Worm (Caenorhabditis elegans) whole organism, L2 larva: ENCODE results near the gene Y54G11A.19.

Source experiments
- C34F6.9 ChIP-seq: fragments of 150-350 bp; optimal IDR thresholded peaks from 2 replicates; lab custom pipeline; 2014; ENCODE audit warnings: missing biosample characterization, missing genetic modification characterization
- F13H6.1 ChIP-seq: sonication (generic microtip); optimal IDR thresholded peaks from 2 replicates; lab custom pipeline; 2016; ENCODE audit warnings: missing genetic modification characterization, missing compliant biosample characterization
- R02D3.7 ChIP-seq: fragments of 150-350 bp; optimal IDR thresholded peaks from 2 replicates; lab custom pipeline; 2014; ENCODE audit warnings: missing biosample characterization, missing genetic modification characterization
- Y55F3AM.14 ChIP-seq: fragments of 200-800 bp; sonication (Bioruptor generic); optimal IDR thresholded peaks from 2 replicates; lab custom pipeline; 2018; ENCODE audit warnings: mild to moderate bottlenecking, missing genetic modification characterization, missing compliant biosample characterization
- ZK546.5 ChIP-seq: sonication (generic microtip); optimal IDR thresholded peaks from 2 replicates; lab custom pipeline; 2017; ENCODE audit warnings: missing biosample characterization, missing genetic modification characterization
- alr-1 ChIP-seq: fragments of 150-350 bp; optimal IDR thresholded peaks from 2 replicates; lab custom pipeline; 2014; ENCODE audit warnings: missing biosample characterization, missing genetic modification characterization
- aly-2 ChIP-seq: fragments of 150-350 bp; optimal IDR thresholded peaks from 2 replicates; lab custom pipeline; 2014; ENCODE audit warnings: missing biosample characterization, missing genetic modification characterization
- ama-1 ChIP-seq: fragments of 150-350 bp; optimal IDR thresholded peaks from 2 replicates; lab custom pipeline; 2018; ENCODE audit warnings: inconsistent platforms
- blmp-1 ChIP-seq: sonication (generic microtip); optimal IDR thresholded peaks from 2 replicates; lab custom pipeline; 2017; ENCODE audit warnings: missing genetic modification characterization, mild to moderate bottlenecking, missing compliant biosample characterization, antibody characterized with exemption, moderate library complexity; ENCODE audit not compliant: insufficient read depth
- ceh-16 ChIP-seq: fragments of 150-350 bp; optimal IDR thresholded peaks from 2 replicates; lab custom pipeline; 2014; ENCODE audit warnings: missing biosample characterization, missing genetic modification characterization
- ceh-82 ChIP-seq: fragments of 150-350 bp; optimal IDR thresholded peaks from 2 replicates; lab custom pipeline; 2014; ENCODE audit warnings: missing biosample characterization, missing genetic modification characterization
- crh-2 ChIP-seq: sonication (generic microtip); optimal IDR thresholded peaks from 2 replicates; lab custom pipeline; 2017; ENCODE audit warnings: missing biosample characterization, missing genetic modification characterization
- dmd-4 ChIP-seq: sonication (generic microtip); optimal IDR thresholded peaks from 2 replicates; lab custom pipeline; 2017; ENCODE audit warnings: missing biosample characterization, missing genetic modification characterization
- egl-27 ChIP-seq: sonication (generic microtip); optimal IDR thresholded peaks from 3 replicates; lab custom pipeline; 2017; ENCODE audit warnings: missing biosample characterization, missing genetic modification reagents, missing genetic modification characterization
- elt-1 ChIP-seq: fragments of 150-350 bp; optimal IDR thresholded peaks from 2 replicates; lab custom pipeline; 2014; ENCODE audit warnings: missing biosample characterization, missing genetic modification characterization
- elt-3 ChIP-seq: sonication (generic microtip); optimal IDR thresholded peaks from 2 replicates; lab custom pipeline; 2017; ENCODE audit warnings: missing biosample characterization, missing genetic modification characterization
- fos-1 ChIP-seq: fragments of 150-350 bp; optimal IDR thresholded peaks from 2 replicates; lab custom pipeline; 2014; ENCODE audit warnings: missing biosample characterization, missing genetic modification characterization
- gmeb-1 ChIP-seq: fragments of 150-350 bp; optimal IDR thresholded peaks from 2 replicates; lab custom pipeline; 2014; ENCODE audit warnings: missing biosample characterization, missing genetic modification characterization
- lin-11 ChIP-seq: fragments of 150-350 bp; sonication (generic microtip); optimal IDR thresholded peaks from 2 replicates; lab custom pipeline; 2014; ENCODE audit warnings: missing biosample characterization, missing genetic modification characterization, inconsistent platforms, mixed read lengths
- lin-13 ChIP-seq: fragments of 150-350 bp; optimal IDR thresholded peaks from 2 replicates; lab custom pipeline; 2014; ENCODE audit warnings: missing biosample characterization, missing genetic modification reagents, missing genetic modification characterization
- lin-39 ChIP-seq: fragments of 150-350 bp; optimal IDR thresholded peaks from 2 replicates; lab custom pipeline; 2014; ENCODE audit warnings: missing biosample characterization, missing genetic modification reagents, missing genetic modification characterization
- lsy-2 ChIP-seq, 2 experiments: fragments of 150-350 bp in 1 of 2; sonication (generic microtip) in 1 of 2; optimal IDR thresholded peaks; 2 replicates each; lab custom pipeline; 2014 to 2017; ENCODE audit warnings: missing biosample characterization in 2 of 2, missing genetic modification characterization in 2 of 2
- mab-5 ChIP-seq: fragments of 150-350 bp; optimal IDR thresholded peaks from 2 replicates; lab custom pipeline; 2014; ENCODE audit warnings: missing biosample characterization, missing genetic modification characterization
- mbf-1 ChIP-seq: sonication (generic microtip); optimal IDR thresholded peaks from 2 replicates; lab custom pipeline; 2017; ENCODE audit warnings: missing biosample characterization, missing genetic modification characterization
- mdl-1 ChIP-seq, 2 experiments: fragments of 150-350 bp in 1 of 2; sonication (generic microtip) in 1 of 2; optimal IDR thresholded peaks; 2 replicates each; lab custom pipeline; 2017; ENCODE audit warnings: missing biosample characterization in 2 of 2, missing genetic modification characterization in 2 of 2
- nhr-10 ChIP-seq: sonication (generic microtip); optimal IDR thresholded peaks from 2 replicates; lab custom pipeline; 2017; ENCODE audit warnings: missing biosample characterization, missing genetic modification characterization
- nhr-11 ChIP-seq: fragments of 150-350 bp; optimal IDR thresholded peaks from 2 replicates; lab custom pipeline; 2014; ENCODE audit warnings: missing biosample characterization, missing genetic modification characterization
- nhr-12 ChIP-seq: fragments of 150-350 bp; optimal IDR thresholded peaks from 2 replicates; lab custom pipeline; 2014; ENCODE audit warnings: missing biosample characterization, missing genetic modification characterization
- nhr-129 ChIP-seq: fragments of 150-350 bp; optimal IDR thresholded peaks from 2 replicates; lab custom pipeline; 2014; ENCODE audit warnings: missing biosample characterization, missing genetic modification characterization
- nhr-21 ChIP-seq: fragments of 150-350 bp; optimal IDR thresholded peaks from 2 replicates; lab custom pipeline; 2014; ENCODE audit warnings: missing biosample characterization, missing genetic modification characterization
- nhr-23 ChIP-seq: fragments of 150-350 bp; optimal IDR thresholded peaks from 2 replicates; lab custom pipeline; 2014; ENCODE audit warnings: missing biosample characterization, missing genetic modification reagents, missing genetic modification characterization
- nhr-237 ChIP-seq: fragments of 150-350 bp; optimal IDR thresholded peaks from 2 replicates; lab custom pipeline; 2014; ENCODE audit warnings: missing biosample characterization, missing genetic modification characterization
- nhr-25 ChIP-seq: fragments of 150-350 bp; sonication (generic microtip); optimal IDR thresholded peaks from 3 replicates; lab custom pipeline; 2014; ENCODE audit warnings: missing biosample characterization, missing genetic modification characterization
- nhr-6 ChIP-seq: fragments of 150-350 bp; optimal IDR thresholded peaks from 2 replicates; lab custom pipeline; 2014; ENCODE audit warnings: missing biosample characterization, missing genetic modification characterization
- nhr-77 ChIP-seq: fragments of 150-350 bp; optimal IDR thresholded peaks from 2 replicates; lab custom pipeline; 2014; ENCODE audit warnings: missing biosample characterization, missing genetic modification characterization
- peb-1 ChIP-seq: fragments of 150-350 bp; optimal IDR thresholded peaks from 2 replicates; lab custom pipeline; 2014; ENCODE audit warnings: missing biosample characterization, missing genetic modification characterization
- sem-4 ChIP-seq: fragments of 150-350 bp; optimal IDR thresholded peaks from 2 replicates; lab custom pipeline; 2014; ENCODE audit warnings: missing biosample characterization, missing genetic modification reagents, missing genetic modification characterization
- skn-1 ChIP-seq: sonication (generic microtip); optimal IDR thresholded peaks from 2 replicates; lab custom pipeline; 2017; ENCODE audit warnings: missing biosample characterization, missing genetic modification characterization
- sma-3 ChIP-seq: sonication (generic microtip); optimal IDR thresholded peaks from 2 replicates; lab custom pipeline; 2016; ENCODE audit warnings: missing genetic modification reagents, missing genetic modification characterization, missing compliant biosample characterization
- sma-9 ChIP-seq, 2 experiments: fragments of 150-350 bp in 1 of 2; sonication (generic microtip) in 1 of 2; optimal IDR thresholded peaks; 2 replicates each; lab custom pipeline; 2014 to 2016; ENCODE audit warnings: missing genetic modification characterization in 2 of 2, mild to moderate bottlenecking in 1 of 2, missing biosample characterization in 1 of 2, missing compliant biosample characterization in 1 of 2, missing genetic modification reagents in 1 of 2, moderate library complexity in 1 of 2
- snpc-4 ChIP-seq: fragments of 150-350 bp; optimal IDR thresholded peaks from 2 replicates; lab custom pipeline; 2014; ENCODE audit warnings: missing biosample characterization, missing genetic modification characterization
- unc-39 ChIP-seq: fragments of 150-350 bp; optimal IDR thresholded peaks from 2 replicates; lab custom pipeline; 2014; ENCODE audit warnings: missing biosample characterization, missing genetic modification characterization
- unc-55 ChIP-seq: fragments of 150-350 bp; sonication (generic microtip); optimal IDR thresholded peaks from 3 replicates; lab custom pipeline; 2014; ENCODE audit warnings: missing biosample characterization, missing genetic modification reagents, missing genetic modification characterization
- unc-62 ChIP-seq: fragments of 150-350 bp; optimal IDR thresholded peaks from 2 replicates; lab custom pipeline; 2014; ENCODE audit warnings: missing biosample characterization, missing genetic modification reagents, missing genetic modification characterization
- zag-1 ChIP-seq: fragments of 150-350 bp; optimal IDR thresholded peaks from 2 replicates; lab custom pipeline; 2014; ENCODE audit warnings: missing biosample characterization, missing genetic modification characterization
- ztf-1 ChIP-seq: fragments of 200-800 bp; sonication (Bioruptor generic); conservative IDR thresholded peaks from 2 replicates; pipeline ENCODE4 v1.3.6; 2022; ENCODE audit warnings: missing genetic modification characterization, missing compliant biosample characterization
- ztf-11 ChIP-seq: sonication (generic microtip); optimal IDR thresholded peaks from 2 replicates; lab custom pipeline; 2017; ENCODE audit warnings: missing biosample characterization, missing genetic modification characterization
- ztf-4 ChIP-seq: fragments of 150-350 bp; optimal IDR thresholded peaks from 2 replicates; lab custom pipeline; 2014; ENCODE audit warnings: missing biosample characterization, missing genetic modification characterization

Y54G11A.19 gene

DNA sequence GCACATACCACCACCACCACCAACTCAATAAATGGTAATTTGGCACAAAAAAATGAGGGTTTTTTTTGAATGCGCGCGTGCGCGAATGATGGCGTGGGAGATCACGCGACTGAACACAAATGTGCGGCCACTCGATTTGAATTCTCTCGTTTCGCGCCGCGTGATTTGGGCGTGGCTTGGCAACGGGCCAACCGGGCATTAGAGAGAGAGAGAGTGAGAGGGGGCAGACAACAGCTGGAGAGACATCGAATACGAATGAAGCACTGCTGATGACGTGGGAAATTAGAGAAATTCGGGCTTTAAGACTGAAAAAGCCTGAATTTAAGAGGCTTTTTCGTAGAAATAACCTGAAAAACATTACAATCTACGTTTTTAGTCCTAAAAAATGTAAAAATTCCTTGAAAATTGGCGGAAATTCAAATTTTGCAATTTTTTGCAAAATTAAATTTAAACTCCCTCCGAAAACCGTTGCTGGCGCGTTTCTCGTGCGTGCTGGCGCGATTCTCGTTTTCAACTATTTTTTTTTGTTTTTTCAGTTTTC, 5.2 kb downstream of the Y54G11A.19 start (continued):
- peak; percentile 93 for TF ChIP-seq sma-9 (GFP tag; optimal IDR thresholded peaks at IDR 0.05; lab: Kevin White, UChicago)
- TF ChIP-seq sma-9 (tag; optimal IDR thresholded peaks at IDR 0.05; lab: Kevin White, UChicago) = no peak
- TF ChIP-seq ztf-1 = peak; percentile 73; the same call in 1 of the 2 replicates
- TF ChIP-seq alr-1 (tag; lab: Kevin White, UChicago) = no peak

DNA sequence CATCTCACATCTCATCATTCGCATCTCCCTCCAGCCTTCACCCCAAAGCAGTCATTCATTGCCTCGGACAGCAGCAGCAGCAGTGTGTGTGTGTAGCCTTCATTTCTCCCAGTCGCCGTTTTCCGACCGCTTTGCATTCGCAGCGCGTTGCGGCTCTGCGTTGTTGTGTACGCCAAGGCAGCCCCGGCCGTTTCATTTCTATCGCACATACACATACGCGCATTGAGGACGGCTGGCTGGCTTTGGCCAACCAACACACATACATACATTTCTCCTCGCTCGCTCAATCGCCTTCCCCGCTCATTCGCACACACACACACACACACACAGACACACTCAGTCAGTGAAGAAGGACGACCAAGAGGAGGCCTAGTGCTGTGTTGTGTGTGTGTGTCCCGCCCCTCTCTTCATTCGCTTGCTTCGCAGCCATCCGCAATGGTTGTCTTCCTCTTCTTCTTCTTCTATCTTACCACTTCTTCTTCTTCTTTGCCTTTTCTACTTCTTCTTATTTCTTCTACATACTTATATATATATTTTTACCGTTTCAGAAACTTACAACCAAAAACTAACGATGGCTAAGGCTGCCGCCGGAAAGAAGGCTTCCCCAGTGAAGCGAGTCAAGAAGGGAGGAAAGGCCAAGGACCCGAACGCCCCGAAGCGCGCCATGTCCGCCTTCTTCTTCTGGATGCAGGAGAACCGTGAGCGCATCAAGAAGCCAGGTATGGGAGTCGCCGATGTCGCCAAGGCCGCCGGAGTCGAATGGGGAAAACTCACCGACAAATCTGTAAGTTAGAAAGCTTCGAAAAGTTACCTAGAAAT, 6.3 kb downstream of the Y54G11A.19 start, which contains the start of gene hmg-1.1:
Gene hmg-1.1 (plus strand): TSS at position 549 of the 819 bp plus-strand sequence.
- TF ChIP-seq ztf-11 (tag; lab: Kevin White, UChicago) (no peak), zag-1 (tag; lab: Kevin White, UChicago) (peak; percentile 59), sma-9 (GFP tag; optimal IDR thresholded peaks at IDR 0.05; lab: Kevin White, UChicago) (peak; percentile 76), sma-9 (tag; optimal IDR thresholded peaks at IDR 0.05; lab: Kevin White, UChicago) (no peak), skn-1 (tag; lab: Kevin White, UChicago) (no peak), ztf-1 (no peak), unc-39 (tag; lab: Kevin White, UChicago) (no peak), nhr-237 (no peak), ama-1 (lab: Kevin White, UChicago) (no peak), lin-13 (GFP tag; lab: Kevin White, UChicago) (peak; percentile 74), Y55F3AM.14 (GFP tag; lab: Kevin White, UChicago) (peak; percentile 59), gmeb-1 (tag; lab: Kevin White, UChicago) (peak; percentile 29), elt-3 (tag; lab: Kevin White, UChicago) (no peak), sem-4 (peak; percentile 14), nhr-12 (tag; lab: Kevin White, UChicago) (no peak), nhr-129 (tag; lab: Kevin White, UChicago) (peak; percentile 95), mdl-1 (tag; optimal IDR thresholded peaks at IDR 0.05; lab: Kevin White, UChicago) (peak in 1 of 2 experiments; percentile 45), ZK546.5 (tag; lab: Kevin White, UChicago) (no peak), fos-1 (peak; percentile 74), nhr-77 (tag; lab: Kevin White, UChicago) (no peak), aly-2 (no peak), alr-1 (tag; lab: Kevin White, UChicago) (no peak), elt-1 (tag; lab: Kevin White, UChicago) (no peak), crh-2 (peak; percentile 66), mbf-1 (tag; lab: Kevin White, UChicago) (no peak), ceh-82 (tag; lab: Kevin White, UChicago) (no peak), mab-5 (tag; lab: Kevin White, UChicago) (peak; percentile 23), nhr-11 (tag; lab: Kevin White, UChicago) (no peak), R02D3.7 (tag; lab: Kevin White, UChicago) (no peak), lin-11 (tag; lab: Kevin White, UChicago) (peak; percentile 43), blmp-1 (peak; percentile 35), peb-1 (tag; lab: Kevin White, UChicago) (no peak), dmd-4 (tag; lab: Kevin White, UChicago) (no peak), lsy-2 (tag; optimal IDR thresholded peaks at IDR 0.05; lab: Kevin White, UChicago) (peak; percentile 49 to 51), nhr-6 (tag; lab: Kevin White, UChicago) (no peak), unc-55 (GFP tag; lab: Kevin White, UChicago) (peak; percentile 84), unc-62 (no peak), ztf-4 (tag; lab: Kevin White, UChicago) (peak; percentile 66), nhr-10 (tag; lab: Kevin White, UChicago) (no peak), C34F6.9 (tag; lab: Kevin White, UChicago) (peak; percentile 61), lin-39 (tag; lab: Kevin White, UChicago) (no peak), egl-27 (peak; percentile 45), nhr-23 (tag; lab: Kevin White, UChicago) (no peak), nhr-25 (tag; lab: Kevin White, UChicago) (peak; percentile 76), ceh-16 (tag; lab: Kevin White, UChicago) (no peak), sma-3 (peak; percentile 83), nhr-21 (tag; lab: Kevin White, UChicago) (peak; percentile 22), F13H6.1 (tag; lab: Kevin White, UChicago) (peak; percentile 81), snpc-4 (tag; lab: Kevin White, UChicago) (peak; percentile 36)
